Worm (Caenorhabditis elegans): Measurements from ENCODE around the gene dlc-3.

dlc-3 gene

DNA sequence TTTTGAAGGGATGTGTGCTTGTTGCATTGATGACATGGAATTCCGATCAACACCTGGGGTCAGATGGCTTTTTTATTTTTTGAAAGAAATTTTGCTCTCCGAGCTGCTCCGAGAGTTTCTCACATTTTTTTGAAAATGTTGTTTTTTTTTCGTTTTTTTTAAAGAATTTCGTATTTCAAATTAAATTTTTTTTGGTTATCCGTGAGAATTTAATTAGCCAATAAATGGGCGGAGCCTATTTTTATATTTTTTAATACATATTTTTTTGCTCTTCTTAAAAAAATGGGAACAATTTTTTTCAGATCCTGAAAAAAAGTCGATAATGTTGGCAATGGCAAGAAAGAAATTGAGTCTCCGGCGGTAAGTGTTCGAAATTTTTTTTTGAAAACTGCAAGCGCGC, at the start of gene dlc-3:
TSS of gene dlc-3 (plus strand) at position 301 of the 400 bp plus-strand sequence.
- TF ChIP-seq madf-10 (tag; optimal IDR thresholded peaks at IDR 0.05) (no peak), rcor-1 (GFP tag; IDR thresholded peaks at IDR 0.05) (no peak), zim-3 (tag; optimal IDR thresholded peaks at IDR 0.05) (no peak), egl-44 (GFP tag; IDR thresholded peaks at IDR 0.05) (no peak), ztf-25 (GFP tag; IDR thresholded peaks at IDR 0.05) (no peak), hmg-1.2 (GFP tag; IDR thresholded peaks at IDR 0.05) (no peak), zfh-2 (GFP tag; conservative IDR thresholded peaks at IDR 0.05) (no peak), egrh-3 (GFP tag; IDR thresholded peaks at IDR 0.05) (no peak), lsy-27 (tag; optimal IDR thresholded peaks at IDR 0.05; ENCODE audit: borderline replicate concordance, insufficient read depth) (no peak), akir-1 (GFP tag; optimal IDR thresholded peaks at IDR 0.05) (no peak), let-607 (tag; optimal IDR thresholded peaks at IDR 0.05) (no peak), athp-1 (tag; optimal IDR thresholded peaks at IDR 0.05) (no peak), Y95B8A.8 (GFP tag; IDR thresholded peaks at IDR 0.05) (no peak), snpc-4 (GFP tag; optimal IDR thresholded peaks at IDR 0.05) (no peak), snpc-4 (tag; optimal IDR thresholded peaks at IDR 0.05) (no peak), nhr-80 (tag; optimal IDR thresholded peaks at IDR 0.05) (no peak), T26A5.8 (tag; optimal IDR thresholded peaks at IDR 0.05) (no peak), chd-7 (tag; optimal IDR thresholded peaks at IDR 0.05) (no peak), lin-54 (GFP tag; optimal IDR thresholded peaks at IDR 0.05) (no peak), mes-4 (tag; optimal IDR thresholded peaks at IDR 0.05) (no peak)

DNA sequence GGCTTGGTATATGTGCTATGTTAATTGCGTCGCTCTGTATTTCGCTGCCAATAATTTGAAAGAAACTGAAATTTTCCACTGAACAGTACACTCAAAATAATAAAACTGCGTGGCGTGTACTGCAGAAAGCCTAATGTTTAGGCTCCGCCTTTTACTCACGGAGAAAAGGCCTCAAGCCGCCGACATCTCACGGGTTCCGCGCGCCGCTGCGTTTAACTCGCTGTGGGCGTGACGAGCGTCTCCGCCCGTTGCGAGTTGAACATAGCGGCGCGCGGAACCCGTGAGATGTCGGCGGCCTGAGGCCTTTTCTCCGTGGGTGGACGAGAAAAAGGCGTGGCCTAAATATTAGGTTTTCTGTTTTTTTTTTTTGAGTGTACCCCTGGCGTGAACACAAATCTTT, 47.4 kb upstream of the dlc-3 start:
- TF ChIP-seq let-607 (tag; optimal IDR thresholded peaks at IDR 0.05) (no peak), rcor-1 (GFP tag; IDR thresholded peaks at IDR 0.05) (no peak), attf-6 (GFP tag; IDR thresholded peaks at IDR 0.05) (peak; percentile 64; the same call in 1 of the 2 replicates), snpc-4 (GFP tag; optimal IDR thresholded peaks at IDR 0.05) (no peak), snpc-4 (tag; optimal IDR thresholded peaks at IDR 0.05) (peak in 2 of 4 experiments; percentile 78 to 94), egl-18 (GFP tag; IDR thresholded peaks at IDR 0.05) (no peak), C17E4.6 (GFP tag; IDR thresholded peaks at IDR 0.05) (no peak), mcd-1 (GFP tag; IDR thresholded peaks at IDR 0.05) (0 out of 2 replicates have a peak, but pooled peaks have one; percentile 22), cebp-1 (GFP tag; IDR thresholded peaks at IDR 0.05) (no peak), cebp-1 (tag; optimal IDR thresholded peaks at IDR 0.05) (no peak)

DNA sequence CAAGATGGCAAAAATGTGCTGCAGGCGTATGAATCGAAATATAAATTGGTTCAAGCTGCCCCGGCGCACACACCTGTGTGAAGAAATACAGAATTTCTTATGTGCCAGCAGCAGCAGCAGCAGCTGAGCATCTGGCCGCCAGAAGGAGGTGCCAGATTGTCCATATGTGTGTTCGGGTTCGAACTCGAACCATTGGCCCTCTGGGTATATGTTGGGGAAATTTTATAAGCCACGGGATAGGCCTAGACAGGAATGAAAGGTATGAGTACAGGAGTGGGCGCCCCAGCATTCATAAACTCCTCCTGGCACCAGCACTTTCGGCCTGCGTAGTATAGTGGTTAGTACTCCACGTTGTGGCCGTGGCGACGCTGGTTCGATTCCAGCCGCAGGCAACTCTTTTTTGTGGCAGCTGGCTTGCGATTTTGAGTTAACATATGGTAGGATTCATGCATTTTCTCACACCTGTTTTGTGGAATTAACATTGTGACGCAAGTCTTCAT, 43.8 kb upstream of the dlc-3 start:
- no peak for TF ChIP-seq F33H1.4 (GFP tag; IDR thresholded peaks at IDR 0.05)
- no peak for TF ChIP-seq ceh-58 (GFP tag; IDR thresholded peaks at IDR 0.05)
- no peak for TF ChIP-seq Y67H2A.10 (GFP tag; conservative IDR thresholded peaks at IDR 0.05)
- TF ChIP-seq attf-3 (GFP tag; conservative IDR thresholded peaks at IDR 0.05): no peak
- no peak for TF ChIP-seq ztf-3 (GFP tag; optimal IDR thresholded peaks at IDR 0.05)
- peak; percentile 58 for TF ChIP-seq ZK185.1 (tag; optimal IDR thresholded peaks at IDR 0.05; ENCODE audit: poor library complexity, severe bottlenecking)
- no peak for TF ChIP-seq sptf-2 (GFP tag; optimal IDR thresholded peaks at IDR 0.05)
- no peak for TF ChIP-seq B0035.1 (tag; optimal IDR thresholded peaks at IDR 0.05)
- TF ChIP-seq ztf-18 (tag; optimal IDR thresholded peaks at IDR 0.05): peak; percentile 68
- no peak for TF ChIP-seq pha-4 (tag; optimal IDR thresholded peaks at IDR 0.05)
- TF ChIP-seq aptf-2 (GFP tag; conservative IDR thresholded peaks at IDR 0.05): no peak
- no peak for TF ChIP-seq F52B5.7 (tag; optimal IDR thresholded peaks at IDR 0.05)
- no peak for TF ChIP-seq nhr-120 (GFP tag; IDR thresholded peaks at IDR 0.05)
- peak; percentile 18 for TF ChIP-seq lsy-27 (tag; optimal IDR thresholded peaks at IDR 0.05; ENCODE audit: borderline replicate concordance, insufficient read depth)
- no peak for TF ChIP-seq K11D2.4 (GFP tag; IDR thresholded peaks at IDR 0.05)
- no peak for TF ChIP-seq efl-1 (GFP tag; optimal IDR thresholded peaks at IDR 0.05)
- TF ChIP-seq lsl-1 (GFP tag; optimal IDR thresholded peaks at IDR 0.05): no peak
- TF ChIP-seq F39B2.1 (GFP tag; IDR thresholded peaks at IDR 0.05): no peak
- TF ChIP-seq mel-28 (tag; optimal IDR thresholded peaks at IDR 0.05; ENCODE audit: borderline replicate concordance): no peak
- peak; percentile 55 for TF ChIP-seq nhr-90 (tag; optimal IDR thresholded peaks at IDR 0.05)
- no peak for TF ChIP-seq sdz-38 (tag; optimal IDR thresholded peaks at IDR 0.05)
- TF ChIP-seq pbrm-1 (GFP tag; IDR thresholded peaks at IDR 0.05): peak; percentile 67; the same call in 1 of the 2 replicates
